Fruit fly (Drosophila melanogaster) whole organism, wandering third instar larva: ENCODE data around the gene Cyp4d21.

Experiments used
- CG32264 ChIP-seq: fragments of 200-800 bp; sonication (Bioruptor generic); optimal IDR thresholded peaks from 2 replicates; lab custom pipeline; 2016; ENCODE audit warnings: missing biosample characterization, missing genetic modification characterization
- CG9705 ChIP-seq: fragments of 200-800 bp; sonication (Bioruptor generic); optimal IDR thresholded peaks from 2 replicates; lab custom pipeline; 2018; ENCODE audit warnings: missing biosample characterization, mild to moderate bottlenecking, missing genetic modification characterization
- CrebA ChIP-seq: fragments of 200-800 bp; sonication (Bioruptor generic); optimal IDR thresholded peaks from 2 replicates; lab custom pipeline; 2016; ENCODE audit warnings: missing biosample characterization, mild to moderate bottlenecking, missing genetic modification characterization, borderline replicate concordance
- Dfd ChIP-seq: fragments of >200 bp; optimal IDR thresholded peaks from 2 replicates; lab custom pipeline; 2017; ENCODE audit warnings: missing biosample characterization, missing genetic modification characterization
- Dif ChIP-seq: fragments of 200-275, 200-300 bp; sonication (Bioruptor generic); optimal IDR thresholded peaks from 2 replicates; lab custom pipeline; 2018; ENCODE audit warnings: missing biosample characterization, missing genetic modification characterization; ENCODE audit not compliant: partially characterized antibody
- GATAd ChIP-seq: sonication (Bioruptor generic); optimal IDR thresholded peaks from 2 replicates; lab custom pipeline; 2016; ENCODE audit warnings: missing biosample characterization, missing genetic modification characterization
- Hnf4 ChIP-seq: fragments of 200-800 bp; sonication (Bioruptor generic); optimal IDR thresholded peaks from 2 replicates; lab custom pipeline; 2016; ENCODE audit warnings: missing biosample characterization, mild to moderate bottlenecking, missing genetic modification characterization
- Hr78 ChIP-seq: fragments of >200 bp; optimal IDR thresholded peaks from 2 replicates; lab custom pipeline; 2017; ENCODE audit warnings: missing biosample characterization, missing genetic modification characterization
- Hr83 ChIP-seq: fragments of 200-300 bp; sonication (Bioruptor generic); optimal IDR thresholded peaks from 2 replicates; lab custom pipeline; 2016; ENCODE audit warnings: missing biosample characterization, mild to moderate bottlenecking, missing genetic modification characterization, moderate library complexity; ENCODE audit not compliant: poor library complexity, severe bottlenecking
- Jra ChIP-seq: sonication (Bioruptor generic); optimal IDR thresholded peaks from 2 replicates; lab custom pipeline; 2016; ENCODE audit warnings: missing biosample characterization, missing genetic modification characterization
- Mio ChIP-seq: sonication (Bioruptor generic); optimal IDR thresholded peaks from 2 replicates; lab custom pipeline; 2016; ENCODE audit warnings: missing biosample characterization, missing genetic modification characterization
- Myc ChIP-seq: fragments of >200 bp; optimal IDR thresholded peaks from 2 replicates; lab custom pipeline; 2017
- OdsH ChIP-seq: fragments of 200-800 bp; sonication (Bioruptor generic); optimal IDR thresholded peaks from 2 replicates; lab custom pipeline; 2016; ENCODE audit warnings: missing biosample characterization, mild to moderate bottlenecking, missing genetic modification characterization
- Sp1 ChIP-seq: fragments of 200-800 bp; sonication (Bioruptor generic); optimal IDR thresholded peaks from 3 replicates; lab custom pipeline; 2019; ENCODE audit warnings: missing biosample characterization, mild to moderate bottlenecking, missing genetic modification characterization, moderate library complexity
- br ChIP-seq: fragments of 200-800 bp; sonication (Bioruptor generic); optimal IDR thresholded peaks from 2 replicates; lab custom pipeline; 2016; ENCODE audit warnings: missing biosample characterization, missing genetic modification characterization
- brk ChIP-seq: fragments of 200-800 bp; sonication (Bioruptor generic); optimal IDR thresholded peaks from 2 replicates; lab custom pipeline; 2016; ENCODE audit warnings: missing biosample characterization, mild to moderate bottlenecking, missing genetic modification characterization
- dl ChIP-seq, 2 experiments: fragments of 175-275, 200-275 bp in 1 of 2; fragments of 200-275 bp in 1 of 2; sonication (Bioruptor generic); optimal IDR thresholded peaks; lab custom pipeline; 2018; ENCODE audit warnings: mild to moderate bottlenecking in 2 of 2, missing biosample characterization in 2 of 2, missing genetic modification characterization in 2 of 2, moderate library complexity in 2 of 2; ENCODE audit not compliant: partially characterized antibody in 2 of 2, insufficient read depth in 1 of 2
- dmrt93B ChIP-seq: fragments of 200-800 bp; sonication (Bioruptor generic); optimal IDR thresholded peaks from 2 replicates; lab custom pipeline; 2018; ENCODE audit warnings: missing biosample characterization, mild to moderate bottlenecking, missing genetic modification characterization
- dsf ChIP-seq: sonication (Bioruptor generic); optimal IDR thresholded peaks from 2 replicates; lab custom pipeline; 2016; ENCODE audit warnings: missing biosample characterization, missing genetic modification characterization, borderline replicate concordance
- ey ChIP-seq: fragments of 200-800 bp; sonication (Bioruptor generic); optimal IDR thresholded peaks from 2 replicates; lab custom pipeline; 2016; ENCODE audit warnings: missing biosample characterization, missing genetic modification characterization
- foxo ChIP-seq, 2 experiments: fragments of 200-800 bp; sonication (Bioruptor generic); optimal IDR thresholded peaks; 2 replicates in 1 of 2; 3 replicates in 1 of 2; lab custom pipeline; 2016 to 2017; ENCODE audit warnings: missing biosample characterization in 2 of 2, missing genetic modification characterization in 2 of 2
- fru ChIP-seq: fragments of 200-800 bp; sonication (Bioruptor generic); optimal IDR thresholded peaks from 3 replicates; lab custom pipeline; 2016; ENCODE audit warnings: missing biosample characterization, mild to moderate bottlenecking, missing genetic modification characterization
- h ChIP-seq: fragments of 200-800 bp; sonication (Bioruptor generic); optimal IDR thresholded peaks from 3 replicates; lab custom pipeline; 2016; ENCODE audit warnings: missing biosample characterization, mild to moderate bottlenecking, missing genetic modification characterization
- jim ChIP-seq: fragments of 175-275, 200-325 bp; sonication (Bioruptor generic); optimal IDR thresholded peaks from 2 replicates; lab custom pipeline; 2016; ENCODE audit warnings: missing biosample characterization, mild to moderate bottlenecking, missing genetic modification characterization
- lola ChIP-seq: fragments of >200 bp; optimal IDR thresholded peaks from 2 replicates; lab custom pipeline; 2017; ENCODE audit warnings: missing biosample characterization, missing genetic modification characterization
- pan ChIP-seq: fragments of >200 bp; optimal IDR thresholded peaks from 2 replicates; lab custom pipeline; 2017
- rgr ChIP-seq: fragments of 200-800 bp; sonication (Bioruptor generic); optimal IDR thresholded peaks from 3 replicates; lab custom pipeline; 2016; ENCODE audit warnings: missing biosample characterization, mild to moderate bottlenecking, missing genetic modification characterization
- sage ChIP-seq: fragments of 200-800 bp; sonication (Bioruptor generic); optimal IDR thresholded peaks from 2 replicates; lab custom pipeline; 2016; ENCODE audit warnings: missing biosample characterization, mild to moderate bottlenecking, missing genetic modification characterization
- sv ChIP-seq: fragments of 200-800 bp; sonication (Bioruptor generic); optimal IDR thresholded peaks from 3 replicates; lab custom pipeline; 2016; ENCODE audit warnings: missing biosample characterization, missing genetic modification characterization
- tai ChIP-seq: sonication (Bioruptor generic); optimal IDR thresholded peaks from 2 replicates; lab custom pipeline; 2016; ENCODE audit warnings: missing biosample characterization, missing genetic modification characterization
- usp ChIP-seq: fragments of >200 bp; optimal IDR thresholded peaks from 2 replicates; lab custom pipeline; 2017; ENCODE audit warnings: missing biosample characterization, missing genetic modification characterization
- woc ChIP-seq: sonication (Bioruptor generic); optimal IDR thresholded peaks from 2 replicates; lab custom pipeline; 2016; ENCODE audit warnings: missing biosample characterization, mild to moderate bottlenecking, missing genetic modification characterization

Gene Cyp4d21

dm6 chr2L:7597431-7597830 lies 8.0 kb upstream of the Cyp4d21 start:
- TF ChIP-seq Jra (GFP tag; lab: Kevin White, UChicago) = no peak
- TF ChIP-seq GATAd (GFP tag; lab: Kevin White, UChicago) = no peak
- no peak for TF ChIP-seq foxo (GFP tag; optimal IDR thresholded peaks at IDR 0.05; lab: Kevin White, UChicago)

- no peak for TF ChIP-seq Jra (GFP tag; lab: Kevin White, UChicago)
- no peak for TF ChIP-seq fru (GFP tag; lab: Kevin White, UChicago)
- TF ChIP-seq Hnf4 = no peak
- TF ChIP-seq foxo (GFP tag; optimal IDR thresholded peaks at IDR 0.05; lab: Kevin White, UChicago) = no peak
- no peak for TF ChIP-seq CrebA (GFP tag; lab: Kevin White, UChicago)
- TF ChIP-seq rgr (GFP tag; lab: Kevin White, UChicago) = no peak
- no peak for TF ChIP-seq Hr78 (GFP tag; lab: Kevin White, UChicago)
- TF ChIP-seq usp (GFP tag; lab: Kevin White, UChicago) = no peak
- no peak for TF ChIP-seq Sp1 (GFP tag; lab: Kevin White, UChicago)
- no peak for TF ChIP-seq lola (GFP tag; lab: Kevin White, UChicago)
- TF ChIP-seq pan (lab: Kevin White, UChicago) = no peak
- TF ChIP-seq sv (GFP tag; lab: Kevin White, UChicago) = no peak
- no peak for TF ChIP-seq Myc (lab: Kevin White, UChicago)
- TF ChIP-seq dsf (GFP tag; lab: Kevin White, UChicago) = no peak
- no peak for TF ChIP-seq CG9705
- TF ChIP-seq tai (GFP tag; lab: Kevin White, UChicago) = no peak
- no peak for TF ChIP-seq h (GFP tag; lab: Kevin White, UChicago)
- TF ChIP-seq jim = no peak
- no peak for TF ChIP-seq dmrt93B (GFP tag; lab: Kevin White, UChicago)
- TF ChIP-seq br (GFP tag; lab: Kevin White, UChicago) = no peak
Measured at dm6 chr2L:7598260-7598659, 7.1 kb upstream of the Cyp4d21 start.

- no peak for TF ChIP-seq foxo (GFP tag; optimal IDR thresholded peaks at IDR 0.05; lab: Kevin White, UChicago)
- no peak for TF ChIP-seq br (GFP tag; lab: Kevin White, UChicago)
- no peak for TF ChIP-seq CG32264 (GFP tag; lab: Kevin White, UChicago)
- no peak for TF ChIP-seq pan (lab: Kevin White, UChicago)
- TF ChIP-seq Dif = no peak
- TF ChIP-seq CrebA (GFP tag; lab: Kevin White, UChicago) = no peak
- TF ChIP-seq Myc (lab: Kevin White, UChicago) = no peak
- TF ChIP-seq Hr83 = no peak
- TF ChIP-seq jim = no peak
- TF ChIP-seq h (GFP tag; lab: Kevin White, UChicago) = no peak
- TF ChIP-seq lola (GFP tag; lab: Kevin White, UChicago) = no peak
- TF ChIP-seq Dfd (GFP tag; lab: Kevin White, UChicago) = no peak
Measured at dm6 chr2L:7598697-7599096, 6.7 kb upstream of the Cyp4d21 start.

- TF ChIP-seq brk (no peak), Sp1 (GFP tag; lab: Kevin White, UChicago) (no peak), CrebA (GFP tag; lab: Kevin White, UChicago) (no peak), dl (GFP tag; optimal IDR thresholded peaks at IDR 0.05; lab: Kevin White, UChicago; ENCODE audit: insufficient read depth in 1 of 2, partially characterized antibody in 2 of 2) (no peak), h (GFP tag; lab: Kevin White, UChicago) (peak; percentile 62), fru (GFP tag; lab: Kevin White, UChicago) (peak; percentile 21), Hr83 (no peak), dsf (GFP tag; lab: Kevin White, UChicago) (no peak), Mio (GFP tag; lab: Kevin White, UChicago) (no peak), ey (peak; percentile 38), foxo (GFP tag; optimal IDR thresholded peaks at IDR 0.05; lab: Kevin White, UChicago) (peak in 1 of 2 experiments; percentile 30), sage (GFP tag; lab: Kevin White, UChicago) (no peak), sv (GFP tag; lab: Kevin White, UChicago) (no peak), rgr (GFP tag; lab: Kevin White, UChicago) (peak; percentile 5), usp (GFP tag; lab: Kevin White, UChicago) (no peak), woc (no peak), OdsH (GFP tag; lab: Kevin White, UChicago) (peak; percentile 36)
- TF ChIP-seq, all 38 proteins: peak for 6
Measured at dm6 chr2L:7601875-7602274, 3.5 kb upstream of the Cyp4d21 start.
